Worm (Caenorhabditis elegans) whole organism, L1 larva: Measurements from ENCODE around the gene C43H6.4.

Source experiments
- alr-1 ChIP-seq: fragments of 200-800 bp; sonication (Bioruptor generic); optimal IDR thresholded peaks from 2 replicates; lab custom pipeline; 2018; ENCODE audit warnings: borderline replicate concordance, mild to moderate bottlenecking, missing genetic modification characterization, missing compliant biosample characterization
- egl-27 ChIP-seq, 2 experiments: fragments of 150-350 bp in 1 of 2; sonication (generic microtip); optimal IDR thresholded peaks; 3 replicates each; lab custom pipeline; 2017 to 2018; ENCODE audit warnings: missing biosample characterization in 2 of 2, missing genetic modification characterization in 2 of 2, missing genetic modification reagents in 2 of 2
- jun-1 ChIP-seq: fragments of 150-350 bp; optimal IDR thresholded peaks from 2 replicates; lab custom pipeline; 2014; ENCODE audit warnings: missing biosample characterization, missing genetic modification reagents, missing genetic modification characterization
- nhr-12 ChIP-seq: sonication (generic microtip); optimal IDR thresholded peaks from 2 replicates; lab custom pipeline; 2017; ENCODE audit warnings: missing biosample characterization, missing genetic modification characterization
- nhr-237 ChIP-seq: fragments of 150-350 bp; optimal IDR thresholded peaks from 2 replicates; lab custom pipeline; 2014; ENCODE audit warnings: missing biosample characterization, missing genetic modification characterization
- swsn-7 ChIP-seq: sonication (generic microtip); optimal IDR thresholded peaks from 2 replicates; lab custom pipeline; 2016; ENCODE audit warnings: missing genetic modification characterization, missing compliant biosample characterization
- unc-130 ChIP-seq: fragments of 150-350 bp; optimal IDR thresholded peaks from 2 replicates; lab custom pipeline; 2017; ENCODE audit warnings: missing biosample characterization, missing genetic modification characterization, inconsistent platforms
- unc-30 ChIP-seq: sonication (generic microtip); optimal IDR thresholded peaks from 2 replicates; lab custom pipeline; 2017; ENCODE audit warnings: missing biosample characterization, missing genetic modification characterization
- zag-1 ChIP-seq: fragments of 150-350 bp; optimal IDR thresholded peaks from 2 replicates; lab custom pipeline; 2014; ENCODE audit warnings: missing biosample characterization, missing genetic modification characterization
- ztf-11 ChIP-seq, 2 experiments: sonication (generic microtip); optimal IDR thresholded peaks; 2 replicates each; lab custom pipeline; 2016 to 2017; ENCODE audit warnings: missing genetic modification characterization in 2 of 2, missing biosample characterization in 1 of 2, missing compliant biosample characterization in 1 of 2

DNA sequence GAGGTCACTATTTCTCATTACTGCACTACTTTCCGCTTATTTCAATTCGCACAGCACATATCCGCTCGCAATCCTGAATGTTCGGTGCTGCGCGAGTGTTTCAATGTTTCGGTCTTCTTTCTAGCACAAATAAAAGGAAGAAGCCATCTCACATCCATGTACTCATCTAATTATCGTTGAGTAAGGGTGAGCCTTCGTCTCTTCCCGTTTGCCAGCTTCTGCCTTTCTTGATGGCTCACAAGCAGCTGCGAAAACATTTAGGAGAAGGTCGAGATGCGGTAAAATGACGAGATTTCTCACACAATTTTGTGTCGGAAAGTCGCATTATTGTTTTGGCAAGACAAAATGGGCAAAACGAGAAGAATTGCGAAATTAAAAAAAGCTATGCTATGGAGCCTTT, 51.1 kb downstream of the C43H6.4 start:
- TF ChIP-seq zag-1 (tag; lab: Kevin White, UChicago) = no peak
- TF ChIP-seq nhr-12 (tag; lab: Kevin White, UChicago) = no peak
- TF ChIP-seq nhr-237 (tag; lab: Kevin White, UChicago) = no peak
- no peak for TF ChIP-seq alr-1 (tag; lab: Kevin White, UChicago)
- no peak for TF ChIP-seq jun-1 (tag; lab: Kevin White, UChicago)
- TF ChIP-seq swsn-7 (tag; lab: Kevin White, UChicago) = no peak
- TF ChIP-seq unc-30 = no peak
- TF ChIP-seq unc-130 (tag; lab: Kevin White, UChicago) = no peak
- TF ChIP-seq ztf-11 (tag; optimal IDR thresholded peaks at IDR 0.05; lab: Kevin White, UChicago) = no peak
- no peak for TF ChIP-seq egl-27 (tag; optimal IDR thresholded peaks at IDR 0.05; lab: Kevin White, UChicago)
